Worm (Caenorhabditis elegans) whole organism, midembryonic: ENCODE measurements around the gene efl-3.

Experiments used
- T22C8.4 ChIP-seq: fragments of 200-800 bp; sonication (Bioruptor generic); IDR thresholded peaks from 2 replicates; pipeline ENCODE4 v1.3.6; 2022; ENCODE audit warnings: missing genetic modification characterization, missing compliant biosample characterization
- flt-1 ChIP-seq: fragments of 200-800 bp; sonication (Bioruptor generic); IDR thresholded peaks from 2 replicates; pipeline ENCODE4 v1.3.6; 2022; ENCODE audit warnings: missing genetic modification characterization, missing compliant biosample characterization
- ref-1 ChIP-seq: fragments of 200-800 bp; sonication (Bioruptor generic); conservative IDR thresholded peaks from 2 replicates; pipeline ENCODE4 v1.3.6; 2022; ENCODE audit warnings: missing genetic modification reagents, missing genetic modification characterization, missing compliant biosample characterization
- ztf-23 ChIP-seq: fragments of 200-800 bp; sonication (Bioruptor generic); IDR thresholded peaks from 2 replicates; pipeline ENCODE4 v1.3.6; 2022; ENCODE audit warnings: missing genetic modification reagents, missing genetic modification characterization, missing compliant biosample characterization

ce11 chrII:8405303-8405702, 7.2 kb upstream of the efl-3 start, which contains the start of gene ubc-24:
- no peak for TF ChIP-seq flt-1 (GFP tag; lab: Robert Waterston, UW)
- no peak for TF ChIP-seq ref-1
- TF ChIP-seq T22C8.4 (GFP tag; lab: Robert Waterston, UW) = no peak
- no peak for TF ChIP-seq ztf-23 (GFP tag; lab: Robert Waterston, UW)
